Fruit fly (Drosophila melanogaster) whole organism, prepupa: ENCODE measurements around the gene Sod1.

ENCODE experiments used
- Blimp-1 ChIP-seq: fragments of 200-800 bp; sonication (Bioruptor generic); optimal IDR thresholded peaks from 3 replicates; lab custom pipeline; 2017; ENCODE audit warnings: missing biosample characterization, missing genetic modification characterization, mild to moderate bottlenecking, moderate library complexity, missing genetic modification reagents
- CG10631 ChIP-seq: fragments of 200-800 bp; sonication (Bioruptor generic); optimal IDR thresholded peaks from 2 replicates; lab custom pipeline; 2016; ENCODE audit warnings: missing biosample characterization, missing genetic modification characterization
- CG11294 ChIP-seq: fragments of 200-800 bp; sonication (Bioruptor generic); IDR thresholded peaks from 2 replicates; pipeline ENCODE4 v1.3.6; 2022; ENCODE audit warnings: missing biosample characterization, missing genetic modification characterization
- CG7368 ChIP-seq: fragments of 200-800 bp; sonication (Bioruptor generic); optimal IDR thresholded peaks from 3 replicates; lab custom pipeline; 2016; ENCODE audit warnings: missing biosample characterization, missing genetic modification characterization
- Gug ChIP-seq: fragments of 200-800 bp; sonication (Bioruptor generic); IDR thresholded peaks from 2 replicates; pipeline ENCODE4 v1.3.6; 2022; ENCODE audit warnings: missing biosample characterization, missing genetic modification characterization
- Lpt ChIP-seq: fragments of 200-800 bp; sonication (Bioruptor generic); optimal IDR thresholded peaks from 3 replicates; lab custom pipeline; 2016; ENCODE audit warnings: missing biosample characterization, missing genetic modification characterization
- fd85E ChIP-seq: fragments of 200-800 bp; sonication (Bioruptor generic); optimal IDR thresholded peaks from 3 replicates; lab custom pipeline; 2016; ENCODE audit warnings: missing biosample characterization, missing genetic modification characterization
- fkh ChIP-seq: fragments of 200-800 bp; sonication (Bioruptor generic); optimal IDR thresholded peaks from 3 replicates; lab custom pipeline; 2017; ENCODE audit warnings: missing biosample characterization, mild to moderate bottlenecking, missing genetic modification characterization, moderate library complexity
- spab ChIP-seq: fragments of 200-800 bp; sonication (Bioruptor generic); optimal IDR thresholded peaks from 2 replicates; lab custom pipeline; 2017; ENCODE audit warnings: missing biosample characterization, mild to moderate bottlenecking, missing genetic modification characterization, missing genetic modification reagents
- topi ChIP-seq: fragments of 200-800 bp; sonication (Bioruptor generic); optimal IDR thresholded peaks from 3 replicates; lab custom pipeline; 2016; ENCODE audit warnings: missing biosample characterization, missing genetic modification characterization

dm6 chr3L:11109454-11109853 is 4.1 kb downstream of the Sod1 start, which contains the start of the genes CG34012 and emei:
- no peak for TF ChIP-seq fd85E
- TF ChIP-seq fkh (GFP tag; lab: Kevin White, UChicago), result no peak
- TF ChIP-seq CG10631 (GFP tag; lab: Kevin White, UChicago), result no peak
- no peak for TF ChIP-seq Gug
- TF ChIP-seq CG7368 (GFP tag; lab: Kevin White, UChicago), result no peak
- no peak for TF ChIP-seq topi (GFP tag; lab: Kevin White, UChicago)
- no peak for TF ChIP-seq Blimp-1 (GFP tag; lab: Kevin White, UChicago)
- TF ChIP-seq Lpt (GFP tag; lab: Kevin White, UChicago), result no peak
- no peak for TF ChIP-seq CG11294 (GFP tag; lab: Robert Waterston, UW)
- TF ChIP-seq spab (GFP tag; lab: Kevin White, UChicago), result no peak
